Fruit fly (Drosophila melanogaster) whole organism, embryonic: ENCODE measurements around the gene CG6000.
A peak's percentile ranks its signal among the peaks of the same experiment; 100 is the strongest.

Source experiments
- BEAF-32 ChIP-seq: fragments of 200-800 bp; sonication (Bioruptor generic); optimal IDR thresholded peaks from 3 replicates; lab custom pipeline; 2017; ENCODE audit warnings: missing biosample characterization, missing genetic modification characterization, mild to moderate bottlenecking, moderate library complexity, missing genetic modification reagents
- CG10366 ChIP-seq: fragments of 200-800 bp; sonication (Bioruptor generic); IDR thresholded peaks from 2 replicates; pipeline ENCODE4 v1.3.6; 2022; ENCODE audit warnings: missing biosample characterization, missing genetic modification characterization
- CG10565 ChIP-seq: fragments of 200-800 bp; sonication (Bioruptor generic); optimal IDR thresholded peaks from 3 replicates; lab custom pipeline; 2016; ENCODE audit warnings: missing biosample characterization, mild to moderate bottlenecking, missing genetic modification characterization
- CG12236 ChIP-seq: fragments of 200-800 bp; sonication (Bioruptor generic); optimal IDR thresholded peaks from 2 replicates; lab custom pipeline; 2016; ENCODE audit warnings: missing biosample characterization, missing genetic modification characterization
- CG12299 ChIP-seq: fragments of 200-800 bp; sonication (Bioruptor generic); optimal IDR thresholded peaks from 2 replicates; lab custom pipeline; 2018; ENCODE audit warnings: missing biosample characterization, mild to moderate bottlenecking, missing genetic modification characterization
- CG12942 ChIP-seq: fragments of 200-800 bp; sonication (Bioruptor generic); optimal IDR thresholded peaks from 3 replicates; lab custom pipeline; 2016; ENCODE audit warnings: missing biosample characterization, missing genetic modification characterization
- CG13424 ChIP-seq: fragments of 200-800 bp; sonication (Bioruptor generic); optimal IDR thresholded peaks from 2 replicates; lab custom pipeline; 2019; ENCODE audit warnings: missing biosample characterization, mild to moderate bottlenecking, missing genetic modification characterization, moderate library complexity
- CG15514 ChIP-seq: fragments of 200-800 bp; sonication (Bioruptor generic); optimal IDR thresholded peaks from 3 replicates; lab custom pipeline; 2017; ENCODE audit warnings: missing biosample characterization, missing genetic modification characterization, mild to moderate bottlenecking, moderate library complexity, missing genetic modification reagents
- CG16779 ChIP-seq: fragments of 200-800 bp; sonication (Bioruptor generic); IDR thresholded peaks from 2 replicates; pipeline ENCODE4 v1.3.6; 2022; ENCODE audit warnings: missing biosample characterization, missing genetic modification characterization
- CG18764 ChIP-seq: fragments of 200-800 bp; sonication (Bioruptor generic); optimal IDR thresholded peaks from 3 replicates; lab custom pipeline; 2016; ENCODE audit warnings: missing biosample characterization, missing genetic modification characterization
- CG2712 ChIP-seq: fragments of 200-800 bp; optimal IDR thresholded peaks from 3 replicates; lab custom pipeline; 2019; ENCODE audit warnings: missing biosample characterization, mild to moderate bottlenecking, missing genetic modification characterization, moderate library complexity
- CG2875 ChIP-seq: fragments of 200-800 bp; sonication (Bioruptor generic); optimal IDR thresholded peaks from 2 replicates; lab custom pipeline; 2017; ENCODE audit warnings: missing biosample characterization, mild to moderate bottlenecking, missing genetic modification characterization, missing genetic modification reagents
- CG3065 ChIP-seq: fragments of 200-800 bp; sonication (Bioruptor generic); optimal IDR thresholded peaks from 2 replicates; lab custom pipeline; 2016; ENCODE audit warnings: missing biosample characterization, missing genetic modification characterization
- CG32772 ChIP-seq: fragments of 200-800 bp; sonication (Bioruptor generic); IDR thresholded peaks from 2 replicates; pipeline ENCODE4 v1.3.6; 2022; ENCODE audit warnings: missing biosample characterization, missing genetic modification characterization
- CG3407 ChIP-seq: fragments of 200-800 bp; sonication (Bioruptor generic); optimal IDR thresholded peaks from 2 replicates; lab custom pipeline; 2018; ENCODE audit warnings: missing biosample characterization, mild to moderate bottlenecking, missing genetic modification characterization
- CG42726 ChIP-seq: fragments of 200-800 bp; sonication (Bioruptor generic); IDR thresholded peaks from 2 replicates; pipeline ENCODE4 v1.3.6; 2022; ENCODE audit warnings: missing biosample characterization, missing genetic modification characterization; ENCODE audit not compliant: partially characterized antibody
- CG4282 ChIP-seq: fragments of 200-800 bp; sonication (Bioruptor generic); optimal IDR thresholded peaks from 2 replicates; lab custom pipeline; 2016; ENCODE audit warnings: missing biosample characterization, missing genetic modification characterization
- CG6765 ChIP-seq: fragments of 200-800 bp; sonication (Bioruptor generic); optimal IDR thresholded peaks from 3 replicates; lab custom pipeline; 2017; ENCODE audit warnings: missing biosample characterization, mild to moderate bottlenecking, missing genetic modification characterization
- CG9437 ChIP-seq: fragments of 200-800 bp; sonication (Bioruptor generic); optimal IDR thresholded peaks from 2 replicates; lab custom pipeline; 2018; ENCODE audit warnings: missing biosample characterization, mild to moderate bottlenecking, missing genetic modification characterization
- Dad ChIP-seq: fragments of 200-800 bp; sonication (Bioruptor generic); optimal IDR thresholded peaks from 3 replicates; lab custom pipeline; 2016; ENCODE audit warnings: missing biosample characterization, missing genetic modification characterization
- Deaf1 ChIP-seq: fragments of 200-800 bp; optimal IDR thresholded peaks from 3 replicates; lab custom pipeline; 2019; ENCODE audit warnings: missing biosample characterization, mild to moderate bottlenecking, missing genetic modification characterization, moderate library complexity
- Eip74EF ChIP-seq, 2 experiments: fragments of 200-800 bp in 1 of 2; fragments of >200 bp in 1 of 2; sonication (Bioruptor generic) in 1 of 2; optimal IDR thresholded peaks; 2 replicates each; lab custom pipeline; 2017 to 2019; ENCODE audit warnings: missing biosample characterization in 2 of 2, missing genetic modification characterization in 2 of 2, mild to moderate bottlenecking in 1 of 2, moderate library complexity in 1 of 2
- Fer3 ChIP-seq: fragments of 200-800 bp; sonication (Bioruptor generic); optimal IDR thresholded peaks from 2 replicates; lab custom pipeline; 2018; ENCODE audit warnings: missing biosample characterization, mild to moderate bottlenecking, missing genetic modification characterization, moderate library complexity
- Sin3A ChIP-seq: fragments of >200 bp; optimal IDR thresholded peaks from 2 replicates; lab custom pipeline; 2018
- Tbp ChIP-seq: fragments of >200 bp; optimal IDR thresholded peaks from 2 replicates; lab custom pipeline; 2018; ENCODE audit warnings: missing biosample characterization, missing genetic modification characterization
- aop ChIP-seq: fragments of 200-800 bp; sonication (Bioruptor generic); IDR thresholded peaks from 2 replicates; pipeline ENCODE4 v1.3.6; 2022; ENCODE audit warnings: missing biosample characterization, missing genetic modification characterization
- ato ChIP-seq: fragments of 200-800 bp; sonication (Bioruptor generic); IDR thresholded peaks from 2 replicates; pipeline ENCODE4 v1.3.6; 2022; ENCODE audit warnings: missing biosample characterization, missing genetic modification characterization; ENCODE audit not compliant: partially characterized antibody
- bcd ChIP-seq: fragments of 200-800 bp; sonication (Bioruptor generic); optimal IDR thresholded peaks from 2 replicates; lab custom pipeline; 2017; ENCODE audit warnings: missing biosample characterization, mild to moderate bottlenecking, missing genetic modification characterization
- cato ChIP-seq: fragments of 200-800 bp; sonication (Bioruptor generic); optimal IDR thresholded peaks from 2 replicates; lab custom pipeline; 2016; ENCODE audit warnings: missing biosample characterization, missing genetic modification characterization, borderline replicate concordance
- crp ChIP-seq, 2 experiments: fragments of 200-800 bp; sonication (Bioruptor generic); optimal IDR thresholded peaks; 2 replicates in 1 of 2; 3 replicates in 1 of 2; lab custom pipeline; 2017; ENCODE audit warnings: missing biosample characterization in 2 of 2, missing genetic modification characterization in 2 of 2, mild to moderate bottlenecking in 1 of 2, moderate library complexity in 1 of 2
- dmrt11E ChIP-seq: fragments of 200-800 bp; sonication (Bioruptor generic); optimal IDR thresholded peaks from 3 replicates; lab custom pipeline; 2018; ENCODE audit warnings: missing biosample characterization, mild to moderate bottlenecking, missing genetic modification characterization, moderate library complexity
- fd96Cb ChIP-seq: fragments of 200-800 bp; sonication (Bioruptor generic); optimal IDR thresholded peaks from 2 replicates; lab custom pipeline; 2018; ENCODE audit warnings: missing biosample characterization, mild to moderate bottlenecking, missing genetic modification characterization, moderate library complexity
- gcm ChIP-seq: fragments of 200-800 bp; sonication (Bioruptor generic); optimal IDR thresholded peaks from 2 replicates; lab custom pipeline; 2019; ENCODE audit warnings: missing biosample characterization, mild to moderate bottlenecking, missing genetic modification characterization, moderate library complexity
- hb ChIP-seq: fragments of 200-800 bp; sonication (Bioruptor generic); IDR thresholded peaks from 3 replicates; pipeline ENCODE4 v1.3.6; 2022; ENCODE audit warnings: missing biosample characterization, missing genetic modification characterization; ENCODE audit not compliant: partially characterized antibody
- inv ChIP-seq: fragments of 200-800 bp; sonication (Bioruptor generic); IDR thresholded peaks from 2 replicates; pipeline ENCODE4 v1.3.6; 2022; ENCODE audit warnings: missing biosample characterization, missing genetic modification characterization; ENCODE audit not compliant: partially characterized antibody
- knrl ChIP-seq: fragments of 200-800 bp; sonication (Bioruptor generic); IDR thresholded peaks from 3 replicates; pipeline ENCODE4 v1.3.6; 2022; ENCODE audit warnings: missing biosample characterization, missing genetic modification characterization; ENCODE audit not compliant: partially characterized antibody
- nom ChIP-seq: fragments of 200-800 bp; sonication (Bioruptor generic); optimal IDR thresholded peaks from 2 replicates; lab custom pipeline; 2017; ENCODE audit warnings: missing biosample characterization, missing genetic modification characterization, mild to moderate bottlenecking, moderate library complexity, missing genetic modification reagents
- pan ChIP-seq, 4 experiments: fragments of >200 bp in 3 of 4; fragments of 200-800 bp in 1 of 4; sonication (Bioruptor generic) in 1 of 4; optimal IDR thresholded peaks in 3 of 4; IDR thresholded peaks in 1 of 4; 2 replicates each; pipeline versions ENCODE4 v1.3.6 to Lab custom; 2017 to 2022; ENCODE audit warnings: missing biosample characterization in 2 of 4, missing genetic modification characterization in 2 of 4, mixed read lengths in 1 of 4
- pb ChIP-seq: fragments of 200-800 bp; sonication (Bioruptor generic); optimal IDR thresholded peaks from 3 replicates; lab custom pipeline; 2016; ENCODE audit warnings: missing biosample characterization, missing genetic modification characterization
- prd ChIP-seq, 3 experiments: fragments of >200 bp in 2 of 3; fragments of 200-800 bp in 1 of 3; sonication (Bioruptor generic) in 1 of 3; optimal IDR thresholded peaks in 2 of 3; IDR thresholded peaks in 1 of 3; 2 replicates in 2 of 3; 3 replicates in 1 of 3; pipeline versions ENCODE4 v1.3.6 to Lab custom; 2017 to 2022; ENCODE audit warnings: missing biosample characterization in 1 of 3, missing genetic modification characterization in 1 of 3
- sens-2 ChIP-seq: fragments of 200-800 bp; sonication (Bioruptor generic); IDR thresholded peaks from 2 replicates; pipeline ENCODE4 v1.3.6; 2022; ENCODE audit warnings: missing biosample characterization, missing genetic modification characterization
- sr ChIP-seq: fragments of 200-800 bp; sonication (Bioruptor generic); IDR thresholded peaks from 3 replicates; pipeline ENCODE4 v1.3.6; 2022; ENCODE audit warnings: missing biosample characterization, missing genetic modification characterization
- stc ChIP-seq: fragments of 200-800 bp; sonication (Bioruptor generic); IDR thresholded peaks from 2 replicates; pipeline ENCODE4 v1.3.6; 2022; ENCODE audit warnings: missing biosample characterization, missing genetic modification characterization
- wek ChIP-seq: fragments of 200-800 bp; sonication (Bioruptor generic); optimal IDR thresholded peaks from 3 replicates; lab custom pipeline; 2018; ENCODE audit warnings: missing biosample characterization, mild to moderate bottlenecking, missing genetic modification characterization, moderate library complexity
- yki ChIP-seq: fragments of >200 bp; optimal IDR thresholded peaks from 3 replicates; lab custom pipeline; 2018
- zfh2 ChIP-seq: fragments of 200-800 bp; sonication (Bioruptor generic); optimal IDR thresholded peaks from 2 replicates; lab custom pipeline; 2016; ENCODE audit warnings: missing biosample characterization, missing genetic modification characterization

CG6000 gene

DNA sequence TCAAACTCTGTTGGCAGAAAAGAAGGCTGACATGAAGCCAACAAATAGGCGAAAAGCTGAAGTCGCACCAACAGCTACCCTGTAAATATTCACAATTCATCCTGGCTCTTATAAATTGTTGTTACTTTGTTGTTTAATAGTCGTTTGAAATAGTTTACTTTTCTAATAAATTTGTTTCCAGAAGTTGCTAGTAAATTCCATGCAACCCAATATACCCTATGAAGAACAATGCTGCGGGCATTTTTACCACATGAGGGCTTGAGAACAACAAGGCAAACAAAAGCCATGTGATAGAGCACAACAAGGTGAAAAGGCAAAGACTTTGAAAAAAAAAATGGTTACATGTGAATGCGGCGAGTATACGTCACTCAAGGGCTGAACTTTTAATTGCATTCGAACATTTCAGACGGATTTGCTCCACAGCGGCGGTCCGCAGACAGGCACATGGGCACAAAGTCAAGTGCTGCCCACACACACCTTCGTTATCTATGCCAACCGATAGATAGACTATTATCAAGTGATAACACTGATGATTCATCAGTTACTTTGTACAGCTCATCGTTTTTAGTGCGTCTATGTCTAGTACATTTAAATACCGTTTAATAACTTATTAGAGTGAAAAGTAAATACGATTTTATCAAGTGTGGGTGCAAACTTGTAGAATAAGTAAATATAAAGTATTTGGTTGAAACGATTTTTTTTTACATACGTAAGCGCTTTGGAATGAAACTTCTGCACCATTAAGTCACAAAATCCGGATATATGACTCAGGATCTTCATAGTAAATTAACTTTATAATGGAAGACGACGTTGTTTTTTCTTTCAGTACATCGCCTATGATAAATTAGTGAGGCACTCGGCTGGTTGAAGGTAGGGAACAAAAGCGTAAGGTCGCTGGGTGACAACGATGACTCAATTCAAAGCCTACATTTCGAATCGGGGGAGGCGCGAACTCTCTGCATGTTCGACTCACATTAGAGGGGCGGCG is 45.1 kb downstream of the CG6000 start (continued):
- TF ChIP-seq CG2712: peak; percentile 82
- TF ChIP-seq aop (GFP tag; lab: Robert Waterston, UW): peak; percentile 57; the same call in 1 of the 2 replicates
- no peak for TF ChIP-seq pan (optimal IDR thresholded peaks at IDR 0.05; lab: Kevin White, UChicago)
- TF ChIP-seq pan (GFP tag; optimal IDR thresholded peaks at IDR 0.05 in 1 of 2, IDR thresholded peaks at IDR 0.05 in 1 of 2): peak in 1 of 2 experiments; percentile 90
- TF ChIP-seq Tbp (GFP tag; lab: Kevin White, UChicago): no peak
- no peak for TF ChIP-seq wek (GFP tag; lab: Kevin White, UChicago)
- TF ChIP-seq CG4282: peak; percentile 62
- peak; percentile 55 for TF ChIP-seq dmrt11E (tag; lab: Kevin White, UChicago)
- TF ChIP-seq sens-2: peak; percentile 56; the same call in 1 of the 2 replicates
- no peak for TF ChIP-seq prd (optimal IDR thresholded peaks at IDR 0.05; lab: Kevin White, UChicago)
- TF ChIP-seq prd (GFP tag; IDR thresholded peaks at IDR 0.05; lab: Robert Waterston, UW): peak; percentile 89
- TF ChIP-seq CG10565: no peak
- TF ChIP-seq Fer3: peak; percentile 79
- TF ChIP-seq cato (GFP tag; lab: Kevin White, UChicago): peak; percentile 36
- peak; percentile 85 for TF ChIP-seq stc (GFP tag; lab: Robert Waterston, UW)
- no peak for TF ChIP-seq Sin3A
- TF ChIP-seq knrl (GFP tag; lab: Robert Waterston, UW): no peak
- TF ChIP-seq CG18764: peak; percentile 65
- TF ChIP-seq CG12942 (GFP tag; lab: Kevin White, UChicago): peak; percentile 72
- TF ChIP-seq sr: peak; percentile 40; the same call in 2 of the 3 replicates
- peak; percentile 71 for TF ChIP-seq bcd (GFP tag; lab: Kevin White, UChicago)
- TF ChIP-seq CG10366: peak; percentile 87
- no peak for TF ChIP-seq CG42726 (GFP tag; lab: Robert Waterston, UW)
- peak; percentile 33 for TF ChIP-seq CG12236 (GFP tag; lab: Kevin White, UChicago)
- no peak for TF ChIP-seq hb (GFP tag; lab: Robert Waterston, UW)
- TF ChIP-seq CG16779 (GFP tag; lab: Robert Waterston, UW): 0 out of 2 replicates have a peak, but pooled peaks have one; percentile 46
- peak; percentile 70 for TF ChIP-seq CG13424 (tag; lab: Kevin White, UChicago)
- no peak for TF ChIP-seq CG2875 (GFP tag; lab: Kevin White, UChicago)
- peak; percentile 47 for TF ChIP-seq CG12299
- no peak for TF ChIP-seq yki
- peak; percentile 26 for TF ChIP-seq CG9437 (GFP tag; lab: Kevin White, UChicago)
- no peak for TF ChIP-seq crp (GFP tag; optimal IDR thresholded peaks at IDR 0.05; lab: Kevin White, UChicago)
- peak; percentile 68 for TF ChIP-seq CG3065 (GFP tag; lab: Kevin White, UChicago)
- TF ChIP-seq inv: no peak
- TF ChIP-seq pb (GFP tag; lab: Kevin White, UChicago): peak; percentile 69
- TF ChIP-seq CG32772 (GFP tag; lab: Robert Waterston, UW): peak; percentile 82
- TF ChIP-seq BEAF-32 (GFP tag; lab: Kevin White, UChicago): no peak
- no peak for TF ChIP-seq ato
- peak; percentile 65 for TF ChIP-seq CG15514 (GFP tag; lab: Kevin White, UChicago)
- peak; percentile 40 for TF ChIP-seq Deaf1 (tag; lab: Kevin White, UChicago)
- TF ChIP-seq zfh2 (GFP tag; lab: Kevin White, UChicago): peak; percentile 76
- peak; percentile 76 for TF ChIP-seq gcm (GFP tag; lab: Kevin White, UChicago)
- TF ChIP-seq CG3407 (GFP tag; lab: Kevin White, UChicago): peak; percentile 16
- TF ChIP-seq Eip74EF (GFP tag; optimal IDR thresholded peaks at IDR 0.05; lab: Kevin White, UChicago): peak in 1 of 2 experiments; percentile 45
- peak; percentile 13 for TF ChIP-seq CG6765 (GFP tag; lab: Kevin White, UChicago)
- peak; percentile 74 for TF ChIP-seq fd96Cb (tag; lab: Kevin White, UChicago)
- TF ChIP-seq nom: no peak
- peak; percentile 70 for TF ChIP-seq Dad
